Worm (Caenorhabditis elegans) whole organism, early embryonic: ENCODE results near the gene srh-145.

Source experiments
- F13C5.2 ChIP-seq: sonication (generic microtip); optimal IDR thresholded peaks from 2 replicates; lab custom pipeline; 2017; ENCODE audit warnings: mild to moderate bottlenecking, missing genetic modification characterization, inconsistent platforms, missing compliant biosample characterization
- ama-1 ChIP-seq: fragments of 150-350 bp; optimal IDR thresholded peaks from 2 replicates; lab custom pipeline; 2014
- ceh-36 ChIP-seq: sonication (generic microtip); optimal IDR thresholded peaks from 2 replicates; lab custom pipeline; 2016; ENCODE audit warnings: missing genetic modification characterization, inconsistent platforms, missing compliant biosample characterization
- flt-1 ChIP-seq: fragments of 200-800 bp; sonication (Bioruptor generic); IDR thresholded peaks from 2 replicates; pipeline ENCODE4 v1.3.6; 2022; ENCODE audit warnings: missing genetic modification characterization, missing compliant biosample characterization
- hmbx-1 ChIP-seq: sonication (generic microtip); optimal IDR thresholded peaks from 2 replicates; lab custom pipeline; 2016; ENCODE audit warnings: mild to moderate bottlenecking, missing genetic modification characterization, missing compliant biosample characterization
- hmg-4 ChIP-seq: fragments of 200-800 bp; sonication (Bioruptor generic); optimal IDR thresholded peaks from 2 replicates; lab custom pipeline; 2018; ENCODE audit warnings: mild to moderate bottlenecking, missing genetic modification characterization, missing compliant biosample characterization
- pes-1 ChIP-seq: fragments of 200-800 bp; sonication (Bioruptor generic); IDR thresholded peaks from 2 replicates; pipeline ENCODE4 v1.3.6; 2022; ENCODE audit warnings: missing genetic modification reagents, missing genetic modification characterization, missing compliant biosample characterization
- scrt-1 ChIP-seq: fragments of 200-800 bp; sonication (Bioruptor generic); IDR thresholded peaks from 2 replicates; pipeline ENCODE4 v1.3.6; 2022; ENCODE audit warnings: missing genetic modification characterization, missing compliant biosample characterization
- sea-1 ChIP-seq: fragments of 200-800 bp; sonication (Bioruptor generic); conservative IDR thresholded peaks from 2 replicates; pipeline ENCODE4 v1.3.6; 2022; ENCODE audit warnings: missing genetic modification characterization, missing compliant biosample characterization
- tbx-37 ChIP-seq: fragments of 200-800 bp; sonication (Bioruptor generic); conservative IDR thresholded peaks from 2 replicates; pipeline ENCODE4 v1.3.6; 2022; ENCODE audit warnings: missing genetic modification reagents, missing genetic modification characterization, missing compliant biosample characterization

DNA sequence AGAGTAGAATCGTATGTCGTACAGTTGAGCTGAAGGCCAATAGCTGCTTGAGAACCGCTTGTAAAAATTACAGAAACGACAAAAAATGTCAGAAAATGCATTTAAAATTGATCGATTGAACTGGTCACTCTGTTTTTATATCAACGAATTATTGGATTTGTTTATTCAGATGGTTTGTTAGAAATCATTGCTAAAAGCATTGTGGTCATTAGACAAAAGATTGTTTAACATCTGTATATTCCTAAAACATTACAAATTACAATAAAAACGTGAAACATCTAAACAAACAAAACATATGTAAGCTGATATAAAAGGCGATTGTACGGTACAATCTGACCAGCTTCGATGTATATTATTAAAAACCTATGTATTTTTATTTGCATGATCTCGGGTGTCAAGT, 25.0 kb downstream of the srh-145 start, which contains the start of the genes F26D2.13 and F26D2.14:
- TF ChIP-seq ama-1 (lab: Kevin White, UChicago) (no peak), hmg-4 (GFP tag; lab: Kevin White, UChicago) (no peak), F13C5.2 (tag; lab: Kevin White, UChicago) (no peak), ceh-36 (tag; lab: Kevin White, UChicago) (no peak), flt-1 (GFP tag; lab: Robert Waterston, UW) (no peak), tbx-37 (GFP tag; lab: Robert Waterston, UW) (no peak), sea-1 (GFP tag; lab: Robert Waterston, UW) (no peak), pes-1 (GFP tag; lab: Robert Waterston, UW) (no peak), scrt-1 (GFP tag; lab: Robert Waterston, UW) (no peak), hmbx-1 (tag; lab: Kevin White, UChicago) (no peak)
